Worm (Caenorhabditis elegans): Measurements from ENCODE around the gene F14H8.8.

ce11 chrV:15011560-15011959, 17.7 kb upstream of the F14H8.8 start, which contains the start of gene nmr-2:
- TF ChIP-seq him-1 (tag; optimal IDR thresholded peaks at IDR 0.05) (no peak), dao-5 (tag; optimal IDR thresholded peaks at IDR 0.05) (no peak), W03F9.2 (tag; optimal IDR thresholded peaks at IDR 0.05) (no peak)
